Worm (Caenorhabditis elegans): ENCODE measurements around the gene dos-1.

ce11 chrIII:9060267-9060666 lies 43.5 kb upstream of the dos-1 start:
- TF ChIP-seq nhr-237 (tag; optimal IDR thresholded peaks at IDR 0.05) (no peak), snpc-4 (tag; optimal IDR thresholded peaks at IDR 0.05) (no peak), ztf-11 (tag; optimal IDR thresholded peaks at IDR 0.05) (no peak), nhr-43 (tag; optimal IDR thresholded peaks at IDR 0.05; ENCODE audit: poor library complexity, severe bottlenecking) (no peak), ceh-28 (tag; optimal IDR thresholded peaks at IDR 0.05) (no peak), ceh-16 (tag; optimal IDR thresholded peaks at IDR 0.05) (no peak), nhr-25 (tag; optimal IDR thresholded peaks at IDR 0.05) (no peak), nhr-12 (tag; optimal IDR thresholded peaks at IDR 0.05) (no peak), pqm-1 (tag; optimal IDR thresholded peaks at IDR 0.05) (no peak), pha-4 (tag; optimal IDR thresholded peaks at IDR 0.05) (peak; percentile 3), egl-27 (tag; optimal IDR thresholded peaks at IDR 0.05) (no peak), elt-1 (tag; optimal IDR thresholded peaks at IDR 0.05) (no peak), ZK546.5 (tag; optimal IDR thresholded peaks at IDR 0.05) (no peak)

All from whole organism, L3 larva.